Worm (Caenorhabditis elegans): ENCODE data around the gene melo-3.

DNA sequence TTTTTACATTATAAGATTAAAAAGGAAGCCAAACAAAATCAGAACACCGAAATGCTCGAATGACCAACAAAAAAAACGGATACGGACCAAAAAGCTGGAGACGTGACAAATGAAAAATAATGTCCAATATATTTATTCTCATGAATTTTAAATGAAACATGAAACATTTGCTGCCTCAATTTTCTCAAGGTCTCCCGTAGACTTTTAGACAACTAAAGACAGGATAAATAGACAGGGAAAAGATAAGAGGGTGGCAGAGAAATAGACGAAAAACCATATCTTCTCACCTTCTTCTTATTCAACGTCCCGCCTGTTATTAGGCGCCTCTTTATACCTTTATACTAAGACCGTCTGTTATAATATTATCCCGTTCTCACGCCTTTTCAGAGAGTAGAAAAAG, 20.9 kb downstream of the melo-3 start:
- no peak for TF ChIP-seq tab-1 (GFP tag; IDR thresholded peaks at IDR 0.05)
- no peak for TF ChIP-seq med-1 (GFP tag; optimal IDR thresholded peaks at IDR 0.05; ENCODE audit: insufficient read depth)
- no peak for TF ChIP-seq ztf-29 (GFP tag; IDR thresholded peaks at IDR 0.05)

Measured in whole organism, midembryonic.